Fruit fly (Drosophila melanogaster) whole organism, embryonic: ENCODE data around the gene CG34417.

Experiments
- Abd-B ChIP-seq: fragments of 200-800 bp; sonication (Bioruptor generic); optimal IDR thresholded peaks from 2 replicates; lab custom pipeline; 2018; ENCODE audit warnings: missing biosample characterization, mild to moderate bottlenecking, missing genetic modification characterization, moderate library complexity
- CG2889 ChIP-seq: fragments of 200-800 bp; sonication (Bioruptor generic); IDR thresholded peaks from 3 replicates; pipeline ENCODE4 v1.3.6; 2022; ENCODE audit warnings: missing biosample characterization, missing genetic modification characterization
- CG43689 ChIP-seq: fragments of 200-800 bp; sonication (Bioruptor generic); IDR thresholded peaks from 2 replicates; pipeline ENCODE4 v1.3.6; 2022; ENCODE audit warnings: missing biosample characterization, missing genetic modification characterization
- CG5245 ChIP-seq: fragments of 200-800 bp; sonication (Bioruptor generic); optimal IDR thresholded peaks from 3 replicates; lab custom pipeline; 2016; ENCODE audit warnings: missing biosample characterization, missing genetic modification characterization
- Hey ChIP-seq: fragments of 200-800 bp; sonication (Bioruptor generic); optimal IDR thresholded peaks from 3 replicates; lab custom pipeline; 2018; ENCODE audit warnings: missing biosample characterization, mild to moderate bottlenecking, missing genetic modification characterization
- ase ChIP-seq: fragments of 200-800 bp; sonication (Bioruptor generic); IDR thresholded peaks from 3 replicates; pipeline ENCODE4 v1.3.6; 2022; ENCODE audit warnings: missing biosample characterization, missing genetic modification characterization
- chn ChIP-seq: fragments of 200-800 bp; sonication (Bioruptor generic); optimal IDR thresholded peaks from 2 replicates; lab custom pipeline; 2016; ENCODE audit warnings: missing biosample characterization, missing genetic modification characterization
- lab ChIP-seq: fragments of 200-800 bp; sonication (Bioruptor generic); optimal IDR thresholded peaks from 3 replicates; lab custom pipeline; 2017; ENCODE audit warnings: missing biosample characterization, missing genetic modification characterization, mild to moderate bottlenecking, moderate library complexity, missing genetic modification reagents
- lola ChIP-seq, 3 experiments: fragments of >200 bp in 2 of 3; fragments of 200-800 bp in 1 of 3; sonication (Bioruptor generic) in 1 of 3; optimal IDR thresholded peaks; 2 replicates each; lab custom pipeline; 2017 to 2019; ENCODE audit warnings: missing biosample characterization in 3 of 3, missing genetic modification characterization in 3 of 3, mild to moderate bottlenecking in 1 of 3, moderate library complexity in 1 of 3
- mirr ChIP-seq: fragments of 200-800 bp; sonication (Bioruptor generic); optimal IDR thresholded peaks from 3 replicates; lab custom pipeline; 2018; ENCODE audit warnings: missing biosample characterization, mild to moderate bottlenecking, missing genetic modification characterization

dm6 chrX:6529179-6529766 is 11.3 kb upstream of the CG34417 start:
- TF ChIP-seq Abd-B (GFP tag; lab: Kevin White, UChicago) (no peak), lab (GFP tag; lab: Kevin White, UChicago) (no peak), CG5245 (GFP tag; lab: Kevin White, UChicago) (no peak), Hey (tag; lab: Kevin White, UChicago) (no peak), lola (GFP tag; optimal IDR thresholded peaks at IDR 0.05; lab: Kevin White, UChicago) (no peak), mirr (GFP tag; lab: Kevin White, UChicago) (no peak), chn (no peak), ase (GFP tag; lab: Robert Waterston, UW) (no peak), CG43689 (GFP tag; lab: Robert Waterston, UW) (no peak), CG2889 (GFP tag; lab: Robert Waterston, UW) (no peak)
